Worm (Caenorhabditis elegans) whole organism, young adult: ENCODE results near the gene F28A10.4.

ENCODE experiments used
- lsl-1 ChIP-seq: fragments of 200-800 bp; sonication (Bioruptor generic); optimal IDR thresholded peaks from 2 replicates; lab custom pipeline; 2018; ENCODE audit warnings: mild to moderate bottlenecking, missing genetic modification characterization, moderate library complexity, missing compliant biosample characterization
- unc-130 ChIP-seq: sonication (generic microtip); optimal IDR thresholded peaks from 2 replicates; lab custom pipeline; 2016; ENCODE audit warnings: missing genetic modification reagents, missing genetic modification characterization, missing compliant biosample characterization
- ztf-22 ChIP-seq: fragments of 200-800 bp; sonication (Bioruptor generic); optimal IDR thresholded peaks from 2 replicates; lab custom pipeline; 2018; ENCODE audit warnings: mild to moderate bottlenecking, missing genetic modification characterization, moderate library complexity, missing compliant biosample characterization

- no peak for TF ChIP-seq lsl-1
- no peak for TF ChIP-seq unc-130
- no peak for TF ChIP-seq ztf-22 (GFP tag; lab: Kevin White, UChicago)
Observed at ce11 chrII:868240-868864, 24.3 kb downstream of the F28A10.4 start, which contains the start of gene fbxc-51.
